Worm (Caenorhabditis elegans) whole organism, L2 larva: ENCODE data around the gene T14B1.1.

Experiments
- fos-1 ChIP-seq: fragments of 150-350 bp; optimal IDR thresholded peaks from 2 replicates; lab custom pipeline; 2014; ENCODE audit warnings: missing biosample characterization, missing genetic modification characterization
- lin-13 ChIP-seq: fragments of 150-350 bp; optimal IDR thresholded peaks from 2 replicates; lab custom pipeline; 2014; ENCODE audit warnings: missing biosample characterization, missing genetic modification reagents, missing genetic modification characterization
- nhr-23 ChIP-seq: fragments of 150-350 bp; optimal IDR thresholded peaks from 2 replicates; lab custom pipeline; 2014; ENCODE audit warnings: missing biosample characterization, missing genetic modification reagents, missing genetic modification characterization
- nhr-77 ChIP-seq: fragments of 150-350 bp; optimal IDR thresholded peaks from 2 replicates; lab custom pipeline; 2014; ENCODE audit warnings: missing biosample characterization, missing genetic modification characterization
- zag-1 ChIP-seq: fragments of 150-350 bp; optimal IDR thresholded peaks from 2 replicates; lab custom pipeline; 2014; ENCODE audit warnings: missing biosample characterization, missing genetic modification characterization
- ztf-4 ChIP-seq: fragments of 150-350 bp; optimal IDR thresholded peaks from 2 replicates; lab custom pipeline; 2014; ENCODE audit warnings: missing biosample characterization, missing genetic modification characterization

ce11 chrX:9634925-9635324 is 33.6 kb downstream of the T14B1.1 start, which contains the start of gene F34H10.3:
- TF ChIP-seq lin-13 (GFP tag; lab: Kevin White, UChicago) (no peak), zag-1 (tag; lab: Kevin White, UChicago) (no peak), fos-1 (tag; lab: Kevin White, UChicago) (no peak), nhr-23 (no peak), ztf-4 (tag; lab: Kevin White, UChicago) (no peak), nhr-77 (tag; lab: Kevin White, UChicago) (no peak)
